Fruit fly (Drosophila melanogaster) whole organism, embryonic: ENCODE data around the gene CG7685.

ENCODE experiments used
- Abd-B ChIP-seq: fragments of 200-800 bp; sonication (Bioruptor generic); optimal IDR thresholded peaks from 2 replicates; lab custom pipeline; 2018; ENCODE audit warnings: missing biosample characterization, mild to moderate bottlenecking, missing genetic modification characterization, moderate library complexity
- Aef1 ChIP-seq: fragments of 200-800 bp; sonication (Bioruptor generic); IDR thresholded peaks from 3 replicates; pipeline ENCODE4 v1.3.6; 2022; ENCODE audit warnings: missing biosample characterization, missing genetic modification characterization
- B-H1 ChIP-seq: fragments of 200-800 bp; sonication (Bioruptor generic); IDR thresholded peaks from 3 replicates; pipeline ENCODE4 v1.3.6; 2022; ENCODE audit warnings: missing biosample characterization, missing genetic modification characterization
- Bteb2 ChIP-seq: fragments of 200-800 bp; sonication (Bioruptor generic); optimal IDR thresholded peaks from 2 replicates; lab custom pipeline; 2016; ENCODE audit warnings: missing biosample characterization, missing genetic modification characterization
- CG10565 ChIP-seq: fragments of 200-800 bp; sonication (Bioruptor generic); optimal IDR thresholded peaks from 3 replicates; lab custom pipeline; 2016; ENCODE audit warnings: missing biosample characterization, mild to moderate bottlenecking, missing genetic modification characterization
- CG10654 ChIP-seq: fragments of 200-800 bp; sonication (Bioruptor generic); optimal IDR thresholded peaks from 2 replicates; lab custom pipeline; 2016; ENCODE audit warnings: missing biosample characterization, missing genetic modification characterization
- CG10979 ChIP-seq: fragments of 200-800 bp; sonication (Bioruptor generic); optimal IDR thresholded peaks from 2 replicates; lab custom pipeline; 2018; ENCODE audit warnings: missing biosample characterization, mild to moderate bottlenecking, missing genetic modification characterization, moderate library complexity
- CG11504 ChIP-seq: fragments of 200-800 bp; sonication (Bioruptor generic); optimal IDR thresholded peaks from 3 replicates; lab custom pipeline; 2019; ENCODE audit warnings: missing biosample characterization, mild to moderate bottlenecking, missing genetic modification characterization, moderate library complexity
- CG13296 ChIP-seq: fragments of 200-800 bp; sonication (Bioruptor generic); optimal IDR thresholded peaks from 3 replicates; lab custom pipeline; 2018; ENCODE audit warnings: missing biosample characterization, mild to moderate bottlenecking, missing genetic modification characterization
- CG14710 ChIP-seq: fragments of 200-800 bp; sonication (Bioruptor generic); optimal IDR thresholded peaks from 3 replicates; lab custom pipeline; 2019; ENCODE audit warnings: missing biosample characterization, mild to moderate bottlenecking, missing genetic modification characterization, moderate library complexity
- CG2116 ChIP-seq: fragments of 200-800 bp; sonication (Bioruptor generic); optimal IDR thresholded peaks from 3 replicates; lab custom pipeline; 2018; ENCODE audit warnings: missing biosample characterization, mild to moderate bottlenecking, missing genetic modification characterization
- CG2199 ChIP-seq: fragments of 200-800 bp; sonication (Bioruptor generic); IDR thresholded peaks from 3 replicates; pipeline ENCODE4 v1.3.6; 2022; ENCODE audit warnings: missing biosample characterization, missing genetic modification characterization
- CG3407 ChIP-seq: fragments of 200-800 bp; sonication (Bioruptor generic); optimal IDR thresholded peaks from 2 replicates; lab custom pipeline; 2018; ENCODE audit warnings: missing biosample characterization, mild to moderate bottlenecking, missing genetic modification characterization
- CG7357 ChIP-seq: fragments of 200-800 bp; sonication (Bioruptor generic); IDR thresholded peaks from 3 replicates; pipeline ENCODE4 v1.3.6; 2022; ENCODE audit warnings: missing biosample characterization, missing genetic modification characterization
- CG8089 ChIP-seq: fragments of 200-800 bp; sonication (Bioruptor generic); optimal IDR thresholded peaks from 3 replicates; lab custom pipeline; 2016; ENCODE audit warnings: missing biosample characterization, missing genetic modification characterization
- CG8359 ChIP-seq: fragments of 200-800 bp; sonication (Bioruptor generic); optimal IDR thresholded peaks from 2 replicates; lab custom pipeline; 2017; ENCODE audit warnings: missing biosample characterization, mild to moderate bottlenecking, missing genetic modification characterization, borderline replicate concordance
- CG9797 ChIP-seq: fragments of 200-800 bp; sonication (Bioruptor generic); optimal IDR thresholded peaks from 3 replicates; lab custom pipeline; 2018; ENCODE audit warnings: missing biosample characterization, mild to moderate bottlenecking, missing genetic modification characterization
- Camta ChIP-seq: fragments of 200-800 bp; sonication (Bioruptor generic); optimal IDR thresholded peaks from 2 replicates; lab custom pipeline; 2016; ENCODE audit warnings: missing biosample characterization, missing genetic modification characterization
- Drgx ChIP-seq: fragments of 200-800 bp; sonication (Bioruptor generic); IDR thresholded peaks from 2 replicates; pipeline ENCODE4 v1.3.6; 2022; ENCODE audit warnings: missing biosample characterization, missing genetic modification characterization
- HmgD ChIP-seq: fragments of 200-800 bp; sonication (Bioruptor generic); optimal IDR thresholded peaks from 3 replicates; lab custom pipeline; 2016; ENCODE audit warnings: missing biosample characterization, missing genetic modification characterization
- Med ChIP-seq: fragments of 200-800 bp; sonication (Bioruptor generic); peaks from one replicate; lab custom pipeline; 2016; ENCODE audit warnings: missing biosample characterization, missing genetic modification characterization, mild to moderate bottlenecking, inconsistent platforms, moderate library complexity
- NFAT ChIP-seq: fragments of 200-800 bp; sonication (Bioruptor generic); IDR thresholded peaks from 2 replicates; pipeline ENCODE4 v1.3.6; 2022; ENCODE audit warnings: missing biosample characterization, missing genetic modification characterization
- Neu2 ChIP-seq: fragments of 200-800 bp; sonication (Bioruptor generic); optimal IDR thresholded peaks from 3 replicates; lab custom pipeline; 2016; ENCODE audit warnings: missing biosample characterization, missing genetic modification characterization, borderline replicate concordance
- Nf-YA ChIP-seq: fragments of 200-800 bp; sonication (Bioruptor generic); IDR thresholded peaks from 2 replicates; pipeline ENCODE4 v1.3.6; 2022; ENCODE audit warnings: missing biosample characterization, missing genetic modification characterization
- Ravus ChIP-seq: fragments of 200-800 bp; sonication (Bioruptor generic); IDR thresholded peaks from 2 replicates; pipeline ENCODE4 v1.3.6; 2022; ENCODE audit warnings: missing biosample characterization, missing genetic modification characterization
- Side ChIP-seq: fragments of 200-800 bp; sonication (Bioruptor generic); optimal IDR thresholded peaks from 2 replicates; lab custom pipeline; 2016; ENCODE audit warnings: missing biosample characterization, missing genetic modification characterization
- Ssrp ChIP-seq: fragments of 200-800 bp; sonication (Bioruptor generic); optimal IDR thresholded peaks from 2 replicates; lab custom pipeline; 2018; ENCODE audit warnings: missing biosample characterization, mild to moderate bottlenecking, missing genetic modification characterization, moderate library complexity
- TFAM ChIP-seq: fragments of 200-800 bp; sonication (Bioruptor generic); optimal IDR thresholded peaks from 2 replicates; lab custom pipeline; 2017; ENCODE audit warnings: missing biosample characterization, missing genetic modification characterization, inconsistent platforms
- YL-1 ChIP-seq: fragments of 200-800 bp; sonication (Bioruptor generic); optimal IDR thresholded peaks from 3 replicates; lab custom pipeline; 2017; ENCODE audit warnings: missing biosample characterization, mild to moderate bottlenecking, missing genetic modification characterization
- ato ChIP-seq: fragments of 200-800 bp; sonication (Bioruptor generic); IDR thresholded peaks from 2 replicates; pipeline ENCODE4 v1.3.6; 2022; ENCODE audit warnings: missing biosample characterization, missing genetic modification characterization; ENCODE audit not compliant: partially characterized antibody
- bbx ChIP-seq: fragments of 200-800 bp; sonication (Bioruptor generic); IDR thresholded peaks from 2 replicates; pipeline ENCODE4 v1.3.6; 2022; ENCODE audit warnings: missing biosample characterization, missing genetic modification characterization; ENCODE audit not compliant: partially characterized antibody
- chn ChIP-seq: fragments of 200-800 bp; sonication (Bioruptor generic); optimal IDR thresholded peaks from 2 replicates; lab custom pipeline; 2016; ENCODE audit warnings: missing biosample characterization, missing genetic modification characterization
- cwo ChIP-seq: fragments of 200-800 bp; sonication (Bioruptor generic); optimal IDR thresholded peaks from 3 replicates; lab custom pipeline; 2017; ENCODE audit warnings: missing biosample characterization, missing genetic modification characterization, mild to moderate bottlenecking, moderate library complexity, missing genetic modification reagents
- eve ChIP-seq, 2 experiments: fragments of >200 bp; optimal IDR thresholded peaks; 2 replicates each; lab custom pipeline; 2017; ENCODE audit warnings: missing biosample characterization in 2 of 2, missing genetic modification characterization in 2 of 2
- grau ChIP-seq: fragments of 200-800 bp; optimal IDR thresholded peaks from 3 replicates; lab custom pipeline; 2019; ENCODE audit warnings: missing biosample characterization, mild to moderate bottlenecking, missing genetic modification characterization, moderate library complexity
- grn ChIP-seq: fragments of 200-800 bp; sonication (Bioruptor generic); optimal IDR thresholded peaks from 3 replicates; lab custom pipeline; 2017; ENCODE audit warnings: missing biosample characterization, missing genetic modification characterization
- jigr1 ChIP-seq: fragments of 200-800 bp; sonication (Bioruptor generic); IDR thresholded peaks from 3 replicates; pipeline ENCODE4 v1.3.6; 2022; ENCODE audit warnings: missing biosample characterization, missing genetic modification characterization
- jing ChIP-seq: fragments of 200-800 bp; sonication (Bioruptor generic); optimal IDR thresholded peaks from 2 replicates; lab custom pipeline; 2018; ENCODE audit warnings: missing biosample characterization, mild to moderate bottlenecking, missing genetic modification characterization
- kah ChIP-seq: fragments of 200-800 bp; sonication (Bioruptor generic); optimal IDR thresholded peaks from 2 replicates; lab custom pipeline; 2018; ENCODE audit warnings: missing biosample characterization, mild to moderate bottlenecking, missing genetic modification characterization
- nerfin-1 ChIP-seq: fragments of 200-800 bp; sonication (Bioruptor generic); optimal IDR thresholded peaks from 3 replicates; lab custom pipeline; 2019; ENCODE audit warnings: missing biosample characterization, mild to moderate bottlenecking, missing genetic modification characterization, moderate library complexity
- rib ChIP-seq: fragments of 200-800 bp; sonication (Bioruptor generic); IDR thresholded peaks from 2 replicates; pipeline ENCODE4 v1.3.6; 2022; ENCODE audit warnings: missing biosample characterization, missing genetic modification characterization
- ro ChIP-seq: fragments of 200-800 bp; sonication (Bioruptor generic); IDR thresholded peaks from 2 replicates; pipeline ENCODE4 v1.3.6; 2022; ENCODE audit warnings: missing biosample characterization, missing genetic modification characterization
- sim ChIP-seq: fragments of 200-800 bp; sonication (Bioruptor generic); IDR thresholded peaks from 2 replicates; pipeline ENCODE4 v1.3.6; 2022; ENCODE audit warnings: missing biosample characterization, missing genetic modification characterization
- ssp ChIP-seq: fragments of 200-800 bp; sonication (Bioruptor generic); IDR thresholded peaks from 2 replicates; pipeline ENCODE4 v1.3.6; 2022; ENCODE audit warnings: missing biosample characterization, missing genetic modification characterization
- stwl ChIP-seq: fragments of 200-800 bp; sonication (Bioruptor generic); optimal IDR thresholded peaks from 3 replicates; lab custom pipeline; 2018; ENCODE audit warnings: missing biosample characterization, mild to moderate bottlenecking, missing genetic modification characterization, moderate library complexity
- tap ChIP-seq: fragments of 200-800 bp; optimal IDR thresholded peaks from 3 replicates; lab custom pipeline; 2019; ENCODE audit warnings: missing biosample characterization, mild to moderate bottlenecking, missing genetic modification characterization, moderate library complexity
- tio ChIP-seq: fragments of 200-800 bp; sonication (Bioruptor generic); optimal IDR thresholded peaks from 2 replicates; lab custom pipeline; 2017; ENCODE audit warnings: missing biosample characterization, missing genetic modification characterization, inconsistent platforms
- trem ChIP-seq: fragments of 200-800 bp; optimal IDR thresholded peaks from 3 replicates; lab custom pipeline; 2019; ENCODE audit warnings: missing biosample characterization, mild to moderate bottlenecking, missing genetic modification characterization, moderate library complexity
- zfh2 ChIP-seq: fragments of 200-800 bp; sonication (Bioruptor generic); optimal IDR thresholded peaks from 2 replicates; lab custom pipeline; 2016; ENCODE audit warnings: missing biosample characterization, missing genetic modification characterization

Gene CG7685

DNA sequence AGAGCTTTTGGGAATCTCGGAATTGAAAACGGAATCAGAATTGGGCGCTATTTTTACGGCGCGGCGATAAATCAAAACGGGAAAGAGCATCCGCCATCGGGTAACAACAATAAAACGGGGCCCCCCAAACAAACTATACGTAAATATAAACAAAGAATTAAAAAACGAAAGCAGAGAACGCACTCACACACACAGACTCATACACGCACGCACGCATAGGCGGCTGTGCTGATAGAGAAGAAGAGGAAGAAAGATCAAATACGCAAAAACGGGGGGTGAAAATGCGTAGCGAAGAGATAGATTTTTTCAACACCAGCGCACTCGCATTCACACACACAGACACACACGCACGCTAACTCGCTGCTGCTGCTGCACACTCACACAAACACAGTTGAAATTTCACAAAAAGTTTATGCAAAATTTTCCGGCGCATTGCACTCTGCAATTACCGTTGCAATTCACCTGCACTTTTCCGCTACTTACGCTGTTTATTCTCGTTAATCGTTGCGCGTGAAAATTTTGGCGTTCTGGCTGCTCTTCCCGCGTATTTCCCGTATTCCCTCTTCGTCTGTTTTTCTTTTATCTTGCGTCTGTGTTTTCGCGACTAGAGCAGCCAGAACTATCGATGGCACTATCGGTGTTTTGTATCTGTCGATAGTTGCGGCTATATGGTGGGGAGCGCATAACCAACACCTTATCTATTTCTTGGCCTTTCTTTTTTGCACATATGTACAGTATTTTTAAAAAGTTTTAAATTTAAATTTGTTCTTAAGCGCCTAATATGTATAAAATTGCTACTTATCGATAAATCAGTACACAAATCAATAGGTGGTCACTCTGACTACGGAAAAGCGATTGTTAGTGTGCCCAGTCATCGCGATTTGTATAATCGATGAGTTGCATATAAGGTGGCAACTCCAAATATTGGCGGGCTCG, 7.8 kb downstream of the CG7685 start, which contains the start of gene CG31122 (continued):
- no peak for TF ChIP-seq CG7357 (GFP tag; lab: Robert Waterston, UW)
- TF ChIP-seq ssp (GFP tag; lab: Robert Waterston, UW) = no peak
- TF ChIP-seq CG8089 (GFP tag; lab: Kevin White, UChicago) = no peak
- TF ChIP-seq eve (GFP tag; optimal IDR thresholded peaks at IDR 0.05; lab: Kevin White, UChicago) = no peak
- TF ChIP-seq kah (GFP tag; lab: Kevin White, UChicago) = no peak
- TF ChIP-seq cwo (GFP tag; lab: Kevin White, UChicago) = peak; percentile 5
- no peak for TF ChIP-seq TFAM (GFP tag; lab: Kevin White, UChicago)
- 0 out of 2 replicates have a peak, but pooled peaks have one; percentile 23 for TF ChIP-seq NFAT
- peak; percentile 11 for TF ChIP-seq Camta
- peak; percentile 86 for TF ChIP-seq trem (tag; lab: Kevin White, UChicago)
- TF ChIP-seq ato (GFP tag; lab: Robert Waterston, UW) = peak; percentile 82
- peak; percentile 14 for TF ChIP-seq Abd-B (GFP tag; lab: Kevin White, UChicago)
- TF ChIP-seq bbx (GFP tag; lab: Robert Waterston, UW) = peak; percentile 91
- no peak for TF ChIP-seq ro
- no peak for TF ChIP-seq CG8359 (GFP tag; lab: Kevin White, UChicago)
- TF ChIP-seq rib = peak; percentile 94
- TF ChIP-seq jigr1 (GFP tag; lab: Robert Waterston, UW) = no peak
- peak; percentile 84 for TF ChIP-seq CG14710 (tag; lab: Kevin White, UChicago)
- no peak for TF ChIP-seq Aef1 (GFP tag; lab: Robert Waterston, UW)
- TF ChIP-seq jing (GFP tag; lab: Kevin White, UChicago) = no peak
- TF ChIP-seq CG10654 = peak; percentile 3
- peak; percentile 37 for TF ChIP-seq chn (GFP tag; lab: Kevin White, UChicago)
- TF ChIP-seq B-H1 = no peak
- TF ChIP-seq CG3407 (GFP tag; lab: Kevin White, UChicago) = no peak
- peak; percentile 59 for TF ChIP-seq YL-1 (GFP tag; lab: Kevin White, UChicago)
- peak; percentile 88 for TF ChIP-seq Med (GFP tag; lab: Kevin White, UChicago)
- peak; percentile 86 for TF ChIP-seq CG2116
- peak; percentile 63 for TF ChIP-seq CG11504 (tag; lab: Kevin White, UChicago)
- TF ChIP-seq CG9797 (GFP tag; lab: Kevin White, UChicago) = peak; percentile 91
- peak; percentile 34 for TF ChIP-seq grn (GFP tag; lab: Kevin White, UChicago)
- TF ChIP-seq tap (tag; lab: Kevin White, UChicago) = no peak
- no peak for TF ChIP-seq HmgD (GFP tag; lab: Kevin White, UChicago)
- no peak for TF ChIP-seq CG10979 (tag; lab: Kevin White, UChicago)
- TF ChIP-seq Bteb2 (GFP tag; lab: Kevin White, UChicago) = peak; percentile 50
- TF ChIP-seq zfh2 (GFP tag; lab: Kevin White, UChicago) = peak; percentile 65
- 0 out of 2 replicates have a peak, but pooled peaks have one; percentile 25 for TF ChIP-seq Drgx
- no peak for TF ChIP-seq Nf-YA
- TF ChIP-seq Ravus (GFP tag; lab: Robert Waterston, UW) = no peak
- peak; percentile 99 for TF ChIP-seq stwl
- TF ChIP-seq Side = peak; percentile 26
- TF ChIP-seq sim (GFP tag; lab: Robert Waterston, UW) = no peak
- TF ChIP-seq grau (tag; lab: Kevin White, UChicago) = no peak
- no peak for TF ChIP-seq CG2199 (GFP tag; lab: Robert Waterston, UW)
- TF ChIP-seq Ssrp (tag; lab: Kevin White, UChicago) = no peak
- no peak for TF ChIP-seq tio (GFP tag; lab: Kevin White, UChicago)
- no peak for TF ChIP-seq CG13296 (GFP tag; lab: Kevin White, UChicago)
- TF ChIP-seq CG10565 (GFP tag; lab: Kevin White, UChicago) = no peak
- peak; percentile 91 for TF ChIP-seq Neu2 (GFP tag; lab: Kevin White, UChicago)
- peak; percentile 47 for TF ChIP-seq nerfin-1
